Worm (Caenorhabditis elegans) whole organism, young adult: Measurements from ENCODE around the gene mtp-18.
A peak's percentile ranks its signal among the peaks of the same experiment; 100 is the strongest.

ENCODE experiments used
- B0336.3 ChIP-seq: fragments of 200-800 bp; sonication (Bioruptor generic); IDR thresholded peaks from 2 replicates; pipeline ENCODE4 v1.3.6; 2022; ENCODE audit warnings: missing genetic modification characterization, missing compliant biosample characterization
- C06A6.2 ChIP-seq: fragments of 200-800 bp; sonication (Bioruptor generic); conservative IDR thresholded peaks from 2 replicates; pipeline ENCODE4 v1.3.6; 2022; ENCODE audit warnings: missing genetic modification characterization, missing compliant biosample characterization
- C17E4.6 ChIP-seq: fragments of 200-800 bp; sonication (Bioruptor generic); IDR thresholded peaks from 2 replicates; pipeline ENCODE4 v1.3.6; 2022; ENCODE audit warnings: missing genetic modification reagents, missing genetic modification characterization, missing compliant biosample characterization
- F22D6.2 ChIP-seq: sonication (generic microtip); optimal IDR thresholded peaks from 2 replicates; lab custom pipeline; 2016; ENCODE audit warnings: mild to moderate bottlenecking, missing genetic modification characterization, missing compliant biosample characterization
- F49E8.2 ChIP-seq: sonication (generic microtip); optimal IDR thresholded peaks from 3 replicates; lab custom pipeline; 2017; ENCODE audit warnings: missing genetic modification characterization, mild to moderate bottlenecking, missing compliant biosample characterization, antibody characterized with exemption, moderate library complexity; ENCODE audit not compliant: insufficient read depth
- K11D2.4 ChIP-seq: fragments of 200-800 bp; sonication (Bioruptor generic); IDR thresholded peaks from 2 replicates; pipeline ENCODE4 v1.3.6; 2022; ENCODE audit warnings: missing genetic modification reagents, missing genetic modification characterization, missing compliant biosample characterization
- Y53G8AR.9 ChIP-seq: fragments of 200-800 bp; sonication (Bioruptor generic); conservative IDR thresholded peaks from 2 replicates; pipeline ENCODE4 v1.3.6; 2022; ENCODE audit warnings: missing genetic modification reagents, missing genetic modification characterization, missing compliant biosample characterization
- akir-1 ChIP-seq: fragments of 200-800 bp; sonication (Bioruptor generic); optimal IDR thresholded peaks from 2 replicates; lab custom pipeline; 2018; ENCODE audit warnings: mild to moderate bottlenecking, missing genetic modification characterization, moderate library complexity, missing compliant biosample characterization
- ama-1 ChIP-seq, 3 experiments: fragments of 150-350 bp in 1 of 3; sonication (generic microtip) in 2 of 3; optimal IDR thresholded peaks; 2 replicates each; lab custom pipeline; 2014 to 2018; ENCODE audit warnings: missing biosample characterization in 2 of 3, missing genetic modification characterization in 2 of 3, missing genetic modification reagents in 2 of 3
- aptf-2 ChIP-seq: fragments of 200-800 bp; sonication (Bioruptor generic); conservative IDR thresholded peaks from 2 replicates; pipeline ENCODE4 v1.3.6; 2022; ENCODE audit warnings: missing genetic modification reagents, missing genetic modification characterization, missing compliant biosample characterization
- athp-1 ChIP-seq: sonication (generic microtip); optimal IDR thresholded peaks from 2 replicates; lab custom pipeline; 2017; ENCODE audit warnings: mild to moderate bottlenecking, missing genetic modification characterization, missing compliant biosample characterization
- bed-2 ChIP-seq: fragments of 200-800 bp; sonication (Bioruptor generic); IDR thresholded peaks from 2 replicates; pipeline ENCODE4 v1.3.6; 2022; ENCODE audit warnings: missing genetic modification reagents, missing genetic modification characterization, missing compliant biosample characterization
- cebp-2 ChIP-seq: fragments of 200-800 bp; sonication (Bioruptor generic); IDR thresholded peaks from 2 replicates; pipeline ENCODE4 v1.3.6; 2022; ENCODE audit warnings: missing genetic modification characterization, missing compliant biosample characterization
- ceh-40 ChIP-seq: fragments of 200-800 bp; sonication (Bioruptor generic); IDR thresholded peaks from 2 replicates; pipeline ENCODE4 v1.3.6; 2022; ENCODE audit warnings: missing genetic modification characterization, missing compliant biosample characterization
- egl-18 ChIP-seq: fragments of 200-800 bp; sonication (Bioruptor generic); IDR thresholded peaks from 2 replicates; pipeline ENCODE4 v1.3.6; 2022; ENCODE audit warnings: missing genetic modification reagents, missing genetic modification characterization, missing compliant biosample characterization
- egrh-3 ChIP-seq: fragments of 200-800 bp; sonication (Bioruptor generic); IDR thresholded peaks from 2 replicates; pipeline ENCODE4 v1.3.6; 2022; ENCODE audit warnings: missing genetic modification reagents, missing genetic modification characterization, missing compliant biosample characterization
- hlh-26 ChIP-seq: fragments of 200-800 bp; sonication (Bioruptor generic); conservative IDR thresholded peaks from 2 replicates; pipeline ENCODE4 v1.3.6; 2022; ENCODE audit warnings: missing genetic modification reagents, missing genetic modification characterization, missing compliant biosample characterization
- hsf-1 ChIP-seq: fragments of 200-800 bp; sonication (Bioruptor generic); IDR thresholded peaks from 2 replicates; pipeline ENCODE4 v1.3.6; 2022; ENCODE audit warnings: missing genetic modification reagents, missing genetic modification characterization, missing compliant biosample characterization
- let-526 ChIP-seq: fragments of 200-800 bp; sonication (Bioruptor generic); IDR thresholded peaks from 2 replicates; pipeline ENCODE4 v1.3.6; 2022; ENCODE audit warnings: missing genetic modification reagents, missing genetic modification characterization, missing compliant biosample characterization
- lin-26 ChIP-seq: fragments of 200-800 bp; sonication (Bioruptor generic); IDR thresholded peaks from 2 replicates; pipeline ENCODE4 v1.3.6; 2022; ENCODE audit warnings: missing genetic modification reagents, missing genetic modification characterization, missing compliant biosample characterization
- lin-35 ChIP-seq, 3 experiments: fragments of 150-350 bp in 2 of 3; sonication (generic microtip) in 1 of 3; optimal IDR thresholded peaks; 2 replicates each; lab custom pipeline; 2014 to 2018; ENCODE audit warnings: missing biosample characterization in 3 of 3, missing genetic modification characterization in 3 of 3, missing genetic modification reagents in 3 of 3
- lin-40 ChIP-seq: sonication (generic microtip); optimal IDR thresholded peaks from 2 replicates; lab custom pipeline; 2016; ENCODE audit warnings: missing genetic modification characterization, mild to moderate bottlenecking, missing compliant biosample characterization, missing genotype, missing genetic modification reagents
- lir-1 ChIP-seq: fragments of 200-800 bp; sonication (Bioruptor generic); conservative IDR thresholded peaks from 2 replicates; pipeline ENCODE4 v1.3.6; 2022; ENCODE audit warnings: missing genetic modification reagents, missing genetic modification characterization, missing compliant biosample characterization
- lsl-1 ChIP-seq: fragments of 200-800 bp; sonication (Bioruptor generic); optimal IDR thresholded peaks from 2 replicates; lab custom pipeline; 2018; ENCODE audit warnings: mild to moderate bottlenecking, missing genetic modification characterization, moderate library complexity, missing compliant biosample characterization
- nhr-80 ChIP-seq: sonication (generic microtip); optimal IDR thresholded peaks from 2 replicates; lab custom pipeline; 2016; ENCODE audit warnings: missing genetic modification characterization, missing compliant biosample characterization
- nhr-90 ChIP-seq: sonication (generic microtip); optimal IDR thresholded peaks from 2 replicates; lab custom pipeline; 2016; ENCODE audit warnings: missing genotype, mild to moderate bottlenecking, missing genetic modification characterization, missing compliant biosample characterization
- pbrm-1 ChIP-seq: fragments of 200-800 bp; sonication (Bioruptor generic); IDR thresholded peaks from 2 replicates; pipeline ENCODE4 v1.3.6; 2022; ENCODE audit warnings: missing genetic modification reagents, missing genetic modification characterization, missing compliant biosample characterization
- pha-4 ChIP-seq: fragments of 150-350 bp; sonication (generic microtip); optimal IDR thresholded peaks from 2 replicates; lab custom pipeline; 2014; ENCODE audit warnings: missing biosample characterization, missing genetic modification reagents, missing genetic modification characterization
- rec-8 ChIP-seq, 2 experiments: sonication (generic microtip); optimal IDR thresholded peaks; 2 replicates each; lab custom pipeline; 2016; ENCODE audit warnings: mild to moderate bottlenecking in 2 of 2, missing genetic modification characterization in 2 of 2, missing genetic modification reagents in 2 of 2, missing genotype in 2 of 2, missing biosample characterization in 1 of 2, missing compliant biosample characterization in 1 of 2, moderate library complexity in 1 of 2
- snpc-1.1 ChIP-seq: sonication (generic microtip); optimal IDR thresholded peaks from 2 replicates; lab custom pipeline; 2017; ENCODE audit warnings: missing genetic modification characterization, mild to moderate bottlenecking, missing compliant biosample characterization, antibody characterized with exemption, moderate library complexity, missing genotype, missing genetic modification reagents; ENCODE audit not compliant: insufficient read depth
- snpc-3.4 ChIP-seq: sonication (generic microtip); optimal IDR thresholded peaks from 2 replicates; lab custom pipeline; 2017; ENCODE audit warnings: missing genetic modification characterization, mild to moderate bottlenecking, missing compliant biosample characterization, antibody characterized with exemption, moderate library complexity, missing genotype, missing genetic modification reagents
- sptf-2 ChIP-seq: fragments of 200-800 bp; sonication (Bioruptor generic); optimal IDR thresholded peaks from 2 replicates; lab custom pipeline; 2018; ENCODE audit warnings: mild to moderate bottlenecking, missing genetic modification characterization, missing compliant biosample characterization
- tlf-1 ChIP-seq: fragments of 200-800 bp; sonication (Bioruptor generic); optimal IDR thresholded peaks from 2 replicates; lab custom pipeline; 2018; ENCODE audit warnings: mild to moderate bottlenecking, missing genetic modification characterization, missing compliant biosample characterization
- unc-62 ChIP-seq: fragments of 150-350 bp; optimal IDR thresholded peaks from 2 replicates; lab custom pipeline; 2014; ENCODE audit warnings: missing biosample characterization, missing genetic modification reagents, missing genetic modification characterization
- zfh-2 ChIP-seq: fragments of 200-800 bp; sonication (Bioruptor generic); conservative IDR thresholded peaks from 2 replicates; pipeline ENCODE4 v1.3.6; 2022; ENCODE audit warnings: missing genetic modification reagents, missing genetic modification characterization, missing compliant biosample characterization
- zim-3 ChIP-seq: sonication (generic microtip); optimal IDR thresholded peaks from 2 replicates; lab custom pipeline; 2017; ENCODE audit warnings: mild to moderate bottlenecking, missing genetic modification characterization, moderate library complexity, missing compliant biosample characterization
- ztf-18 ChIP-seq: sonication (generic microtip); optimal IDR thresholded peaks from 2 replicates; lab custom pipeline; 2016; ENCODE audit warnings: missing genotype, mild to moderate bottlenecking, missing genetic modification characterization, missing compliant biosample characterization
- ztf-22 ChIP-seq: fragments of 200-800 bp; sonication (Bioruptor generic); optimal IDR thresholded peaks from 2 replicates; lab custom pipeline; 2018; ENCODE audit warnings: mild to moderate bottlenecking, missing genetic modification characterization, moderate library complexity, missing compliant biosample characterization
- ztf-3 ChIP-seq: fragments of 200-800 bp; sonication (Bioruptor generic); optimal IDR thresholded peaks from 2 replicates; lab custom pipeline; 2018; ENCODE audit warnings: mild to moderate bottlenecking, missing genetic modification characterization, missing compliant biosample characterization

The mtp-18 gene

DNA sequence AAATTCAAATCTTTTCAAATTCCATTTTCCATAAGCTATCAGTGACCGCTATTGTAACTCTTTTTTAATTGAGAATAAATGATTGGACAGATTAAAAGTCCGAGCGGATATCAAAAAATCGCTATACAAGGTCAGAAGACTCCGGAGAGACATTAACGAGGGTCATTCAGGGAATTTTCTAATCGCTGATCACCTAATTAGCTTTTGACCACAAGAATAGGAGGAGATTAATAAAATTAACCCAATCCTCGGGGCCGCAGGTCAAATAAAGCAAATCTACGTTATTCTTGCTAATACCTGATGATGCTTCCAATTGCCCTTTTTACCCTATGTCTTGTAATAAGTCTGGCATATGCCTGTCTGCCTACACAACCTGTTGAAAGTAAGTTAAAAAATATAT is 32.5 kb downstream of the mtp-18 start, which contains the start of gene T25B2.1:
TSS of gene T25B2.1 (plus strand) at position 301 of the 400 bp plus-strand sequence.
- TF ChIP-seq pbrm-1 (GFP tag; lab: Robert Waterston, UW) (no peak), hsf-1 (no peak), ztf-18 (tag; lab: Kevin White, UChicago) (no peak), let-526 (GFP tag; lab: Robert Waterston, UW) (no peak), Y53G8AR.9 (GFP tag; lab: Robert Waterston, UW) (no peak), hlh-26 (GFP tag; lab: Robert Waterston, UW) (no peak), pha-4 (tag; lab: Kevin White, UChicago) (no peak), cebp-2 (no peak), bed-2 (GFP tag; lab: Robert Waterston, UW) (no peak), nhr-90 (tag; lab: Kevin White, UChicago) (no peak), rec-8 (tag; optimal IDR thresholded peaks at IDR 0.05; lab: Kevin White, UChicago) (no peak), lir-1 (GFP tag; lab: Robert Waterston, UW) (no peak)
- TF ChIP-seq, all 124 proteins: peak for 0

DNA sequence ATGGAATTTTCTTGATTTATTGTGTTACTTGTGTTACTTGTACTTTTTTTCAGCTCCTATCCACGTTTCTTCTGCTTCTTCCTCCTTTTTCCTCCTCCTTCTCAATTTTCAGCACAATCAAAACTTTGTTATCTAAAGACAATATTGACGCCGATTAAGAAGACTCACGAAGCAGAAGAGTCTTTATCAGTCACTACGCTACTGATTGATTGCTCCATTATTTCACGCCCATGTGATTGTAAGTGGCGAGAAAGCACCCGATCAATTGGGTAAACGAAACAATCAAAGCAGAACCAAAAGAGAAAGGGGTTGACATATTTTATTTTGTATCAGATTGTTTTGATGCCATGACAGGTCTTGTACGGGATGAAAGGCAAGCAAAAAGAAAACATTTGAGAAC is 37.0 kb downstream of the mtp-18 start, which contains the start of gene T25B2.2:
TSS of gene T25B2.2 (plus strand) at position 392 of the 400 bp plus-strand sequence.
- TF ChIP-seq ztf-22 (GFP tag; lab: Kevin White, UChicago), result no peak
- TF ChIP-seq unc-62 (GFP tag; lab: Kevin White, UChicago), result no peak
- TF ChIP-seq nhr-80, result peak; percentile 80

DNA sequence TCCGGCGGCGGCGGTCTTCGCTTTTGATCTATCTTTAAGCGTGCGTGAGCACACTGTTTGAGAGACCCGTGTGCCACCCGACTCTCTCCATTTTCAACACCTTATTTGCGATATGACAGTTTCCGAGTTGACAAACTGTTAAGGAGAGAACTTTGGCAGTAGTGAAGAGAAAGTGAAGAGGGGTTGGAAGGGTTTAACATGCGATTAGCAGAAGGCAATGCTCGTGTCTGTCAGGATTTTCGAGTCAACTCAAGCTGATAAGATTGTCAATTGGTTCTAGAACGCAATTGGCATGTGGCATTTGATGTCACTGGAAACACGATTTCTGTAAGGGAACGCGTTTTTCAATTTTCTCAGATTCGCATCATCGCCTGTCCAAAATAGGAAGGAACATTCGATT is 38.8 kb downstream of the mtp-18 start:
- TF ChIP-seq athp-1 (tag; lab: Kevin White, UChicago) (no peak), nhr-80 (peak; percentile 30)
- TF ChIP-seq, all 124 proteins: peak for 1

DNA sequence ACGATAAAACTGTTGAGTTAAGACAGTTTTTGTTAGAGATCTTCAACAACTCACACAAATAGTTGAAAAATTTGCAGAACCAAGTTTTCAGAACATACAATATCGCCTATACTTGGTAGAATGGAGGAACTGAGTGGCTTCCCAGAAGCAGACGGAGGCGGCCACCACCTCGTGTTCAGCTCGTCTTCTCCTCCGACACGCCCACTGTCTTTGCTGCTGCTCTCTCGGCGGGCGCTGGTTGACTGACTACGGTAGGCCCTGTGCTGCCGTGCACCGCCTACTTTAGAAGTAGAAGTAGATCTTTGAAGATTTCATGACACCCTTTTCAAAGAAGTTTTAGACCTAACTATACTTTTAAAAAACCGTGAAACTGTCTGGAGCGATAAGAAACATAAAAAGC is 44.2 kb downstream of the mtp-18 start:
- no peak for TF ChIP-seq ztf-3 (GFP tag; lab: Kevin White, UChicago)
- TF ChIP-seq ceh-40 (GFP tag; lab: Robert Waterston, UW), result no peak
- no peak for TF ChIP-seq lin-26 (GFP tag; lab: Robert Waterston, UW)
- peak; percentile 72 for TF ChIP-seq zfh-2
- no peak for TF ChIP-seq C17E4.6 (GFP tag; lab: Robert Waterston, UW)
- TF ChIP-seq F49E8.2, result no peak
- no peak for TF ChIP-seq lin-40 (tag; lab: Kevin White, UChicago)
- TF ChIP-seq ztf-22 (GFP tag; lab: Kevin White, UChicago), result no peak
- peak; percentile 27; the same call in 1 of the 2 replicates for TF ChIP-seq egrh-3 (GFP tag; lab: Robert Waterston, UW)

DNA sequence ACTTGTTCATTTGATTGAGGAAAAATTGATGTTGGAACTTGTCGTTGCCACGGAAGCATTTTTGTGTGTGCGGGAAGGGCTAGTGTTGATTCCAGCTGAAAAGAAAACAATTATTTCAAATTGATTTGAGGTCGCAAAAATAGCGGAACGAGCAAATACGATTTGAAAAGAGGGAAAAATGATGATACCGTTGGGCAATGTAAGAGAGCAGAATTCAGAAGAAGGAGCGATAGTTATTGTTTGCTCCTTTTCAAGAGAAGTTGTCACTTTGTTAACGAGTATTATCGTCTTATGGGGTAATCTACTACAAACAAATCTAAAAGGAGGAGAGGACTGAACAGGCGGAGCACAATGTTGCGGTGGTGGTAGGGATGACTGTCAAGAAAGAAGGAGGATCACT is 45.8 kb downstream of the mtp-18 start, which contains the start of gene odd-2:
TSS of gene odd-2 (minus strand) at position 101 of the 400 bp plus-strand sequence.
- TF ChIP-seq akir-1, result no peak
- no peak for TF ChIP-seq aptf-2 (GFP tag; lab: Robert Waterston, UW)
- no peak for TF ChIP-seq zim-3
- no peak for TF ChIP-seq lin-35 (GFP tag; optimal IDR thresholded peaks at IDR 0.05; lab: Kevin White, UChicago)

DNA sequence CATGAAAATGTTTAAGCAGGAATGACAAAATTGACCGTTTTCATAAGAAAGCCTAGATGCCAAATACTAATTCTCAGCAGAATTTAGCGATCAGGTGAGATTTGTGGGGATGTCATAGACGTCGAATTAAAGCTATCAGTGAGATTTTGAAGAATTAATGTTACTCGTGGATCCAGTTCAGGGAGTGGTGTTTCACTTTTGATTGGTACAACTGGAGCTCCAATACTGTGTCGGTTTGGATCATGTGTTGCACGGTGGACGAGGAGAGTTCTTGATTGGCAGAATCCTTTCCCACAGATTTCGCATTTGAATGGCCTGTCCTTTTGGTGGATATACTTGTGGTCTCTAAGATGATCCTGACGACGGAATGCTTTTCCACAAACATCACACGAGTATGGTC is 46.6 kb downstream of the mtp-18 start:
- TF ChIP-seq egl-18 (GFP tag; lab: Robert Waterston, UW), result no peak
- no peak for TF ChIP-seq egrh-3 (GFP tag; lab: Robert Waterston, UW)
- TF ChIP-seq snpc-1.1 (tag; lab: Kevin White, UChicago), result no peak
- TF ChIP-seq ztf-22 (GFP tag; lab: Kevin White, UChicago), result no peak
- no peak for TF ChIP-seq ama-1 (optimal IDR thresholded peaks at IDR 0.05; lab: Kevin White, UChicago)
- TF ChIP-seq ama-1 (GFP tag; optimal IDR thresholded peaks at IDR 0.05; lab: Kevin White, UChicago), result no peak
- no peak for TF ChIP-seq snpc-3.4
- TF ChIP-seq B0336.3, result no peak
- TF ChIP-seq Y53G8AR.9 (GFP tag; lab: Robert Waterston, UW), result no peak
- no peak for TF ChIP-seq lsl-1 (GFP tag; lab: Kevin White, UChicago)
- no peak for TF ChIP-seq unc-62 (GFP tag; lab: Kevin White, UChicago)
- no peak for TF ChIP-seq tlf-1 (GFP tag; lab: Kevin White, UChicago)
- TF ChIP-seq F22D6.2, result no peak
- no peak for TF ChIP-seq K11D2.4 (GFP tag; lab: Robert Waterston, UW)
- no peak for TF ChIP-seq C06A6.2
- no peak for TF ChIP-seq sptf-2 (GFP tag; lab: Kevin White, UChicago)
